Worm (Caenorhabditis elegans) whole organism, L4 larva: ENCODE measurements around the gene nas-31.
A peak's percentile ranks its signal among the peaks of the same experiment; 100 is the strongest.

Experiments
- D1046.2 ChIP-seq: fragments of 200-800 bp; sonication (Bioruptor generic); IDR thresholded peaks from 2 replicates; pipeline ENCODE4 v1.3.6; 2022; ENCODE audit warnings: missing genetic modification characterization, missing compliant biosample characterization
- F49E8.2 ChIP-seq: sonication (generic microtip); optimal IDR thresholded peaks from 2 replicates; lab custom pipeline; 2016; ENCODE audit warnings: missing compliant biosample characterization, mild to moderate bottlenecking, missing genetic modification characterization, borderline replicate concordance
- T20F7.1 ChIP-seq: fragments of 200-800 bp; sonication (Bioruptor generic); optimal IDR thresholded peaks from 2 replicates; lab custom pipeline; 2018; ENCODE audit warnings: mild to moderate bottlenecking, missing genetic modification characterization, missing compliant biosample characterization
- Y75B8A.6 ChIP-seq: fragments of 200-800 bp; sonication (Bioruptor generic); IDR thresholded peaks from 2 replicates; pipeline ENCODE4 v1.3.6; 2022; ENCODE audit warnings: missing genetic modification reagents, missing genetic modification characterization, missing compliant biosample characterization
- attf-4 ChIP-seq: sonication (generic microtip); optimal IDR thresholded peaks from 3 replicates; lab custom pipeline; 2017; ENCODE audit warnings: missing biosample characterization, missing genetic modification characterization
- ceh-20 ChIP-seq: fragments of 200-800 bp; sonication (Bioruptor generic); IDR thresholded peaks from 2 replicates; pipeline ENCODE4 v1.3.6; 2022; ENCODE audit warnings: missing genetic modification reagents, missing genetic modification characterization, missing compliant biosample characterization
- ceh-32 ChIP-seq: sonication (generic microtip); optimal IDR thresholded peaks from 2 replicates; lab custom pipeline; 2016; ENCODE audit warnings: mild to moderate bottlenecking, missing genetic modification characterization, missing compliant biosample characterization; ENCODE audit not compliant: poor library complexity
- ceh-44 ChIP-seq: fragments of 200-800 bp; sonication (Bioruptor generic); IDR thresholded peaks from 2 replicates; pipeline ENCODE4 v1.3.6; 2022; ENCODE audit warnings: missing genetic modification reagents, missing genetic modification characterization, missing compliant biosample characterization
- ceh-62 ChIP-seq: sonication (generic microtip); optimal IDR thresholded peaks from 2 replicates; lab custom pipeline; 2017; ENCODE audit warnings: missing biosample characterization, missing genetic modification characterization
- ces-1 ChIP-seq: fragments of 150-350 bp; sonication (generic microtip); optimal IDR thresholded peaks from 4 replicates; lab custom pipeline; 2014; ENCODE audit warnings: missing biosample characterization, missing genetic modification reagents, missing genetic modification characterization
- cey-2 ChIP-seq: sonication (generic microtip); optimal IDR thresholded peaks from 3 replicates; lab custom pipeline; 2017; ENCODE audit warnings: missing genetic modification characterization, mild to moderate bottlenecking, missing compliant biosample characterization, antibody characterized with exemption, borderline replicate concordance; ENCODE audit not compliant: insufficient read depth
- daf-19 ChIP-seq: fragments of 200-800 bp; sonication (Bioruptor generic); conservative IDR thresholded peaks from 2 replicates; pipeline ENCODE4 v1.3.6; 2022; ENCODE audit warnings: missing genetic modification characterization, missing compliant biosample characterization
- daf-8 ChIP-seq: fragments of 200-800 bp; sonication (Bioruptor generic); IDR thresholded peaks from 2 replicates; pipeline ENCODE4 v1.3.6; 2022; ENCODE audit warnings: missing genetic modification characterization, missing compliant biosample characterization
- dmd-6 ChIP-seq: fragments of 200-800 bp; sonication (Bioruptor generic); IDR thresholded peaks from 2 replicates; pipeline ENCODE4 v1.3.6; 2022; ENCODE audit warnings: missing genetic modification reagents, missing genetic modification characterization, missing compliant biosample characterization
- dpl-1 ChIP-seq: fragments of 150-350 bp; optimal IDR thresholded peaks from 2 replicates; lab custom pipeline; 2014; ENCODE audit warnings: missing biosample characterization, missing genetic modification reagents, missing genetic modification characterization
- dve-1 ChIP-seq: sonication (generic microtip); optimal IDR thresholded peaks from 2 replicates; lab custom pipeline; 2017; ENCODE audit warnings: antibody characterized with exemption, mild to moderate bottlenecking, missing genetic modification characterization, missing compliant biosample characterization; ENCODE audit not compliant: insufficient read depth
- fkh-10 ChIP-seq: fragments of 150-350 bp; optimal IDR thresholded peaks from 2 replicates; lab custom pipeline; 2014; ENCODE audit warnings: missing biosample characterization, missing genetic modification reagents, missing genetic modification characterization
- gei-8 ChIP-seq: fragments of 200-800 bp; sonication (Bioruptor generic); optimal IDR thresholded peaks from 2 replicates; lab custom pipeline; 2018; ENCODE audit warnings: mild to moderate bottlenecking, missing genetic modification characterization, missing compliant biosample characterization
- hif-1 ChIP-seq, 2 experiments: sonication (generic microtip); optimal IDR thresholded peaks; 2 replicates each; lab custom pipeline; 2016 to 2017; ENCODE audit warnings: missing compliant biosample characterization in 2 of 2, missing genetic modification characterization in 2 of 2, missing genetic modification reagents in 2 of 2, missing genotype in 2 of 2, mild to moderate bottlenecking in 1 of 2
- hlh-30 ChIP-seq: sonication (generic microtip); optimal IDR thresholded peaks from 2 replicates; lab custom pipeline; 2017; ENCODE audit warnings: antibody characterized with exemption, mild to moderate bottlenecking, missing genetic modification characterization, missing compliant biosample characterization; ENCODE audit not compliant: insufficient read depth
- lim-7 ChIP-seq: fragments of 200-800 bp; sonication (Bioruptor generic); IDR thresholded peaks from 2 replicates; pipeline ENCODE4 v1.3.6; 2022; ENCODE audit warnings: missing genetic modification characterization, missing compliant biosample characterization
- lin-1 ChIP-seq: fragments of 200-800 bp; sonication (Bioruptor generic); IDR thresholded peaks from 2 replicates; pipeline ENCODE4 v1.3.6; 2022; ENCODE audit warnings: missing genetic modification reagents, missing genetic modification characterization, missing compliant biosample characterization
- lin-13 ChIP-seq: fragments of 150-350 bp; optimal IDR thresholded peaks from 2 replicates; lab custom pipeline; 2014; ENCODE audit warnings: missing biosample characterization, missing genetic modification reagents, missing genetic modification characterization
- lin-29 ChIP-seq: fragments of 200-800 bp; sonication (Bioruptor generic); IDR thresholded peaks from 2 replicates; pipeline ENCODE4 v1.3.6; 2022; ENCODE audit warnings: missing genetic modification reagents, missing genetic modification characterization, missing compliant biosample characterization
- lsy-2 ChIP-seq, 2 experiments: fragments of 150-350 bp in 1 of 2; sonication (generic microtip) in 1 of 2; optimal IDR thresholded peaks; 2 replicates each; lab custom pipeline; 2014 to 2017; ENCODE audit warnings: missing biosample characterization in 2 of 2, missing genetic modification characterization in 2 of 2
- mdl-1 ChIP-seq, 2 experiments: fragments of 150-350 bp in 1 of 2; sonication (generic microtip) in 1 of 2; optimal IDR thresholded peaks; 2 replicates each; lab custom pipeline; 2014 to 2017; ENCODE audit warnings: missing biosample characterization in 2 of 2, missing genetic modification characterization in 2 of 2
- mxl-2 ChIP-seq: fragments of 200-800 bp; sonication (Bioruptor generic); conservative IDR thresholded peaks from 2 replicates; pipeline ENCODE4 v1.3.6; 2022; ENCODE audit warnings: missing genetic modification reagents, missing genetic modification characterization, missing compliant biosample characterization
- nhr-10 ChIP-seq: fragments of 150-350 bp; optimal IDR thresholded peaks from 2 replicates; lab custom pipeline; 2014; ENCODE audit warnings: missing biosample characterization, missing genetic modification characterization
- nhr-102 ChIP-seq: sonication (generic microtip); optimal IDR thresholded peaks from 2 replicates; lab custom pipeline; 2016; ENCODE audit warnings: mild to moderate bottlenecking, missing genetic modification characterization, moderate library complexity, missing compliant biosample characterization
- nhr-237 ChIP-seq: sonication (generic microtip); optimal IDR thresholded peaks from 2 replicates; lab custom pipeline; 2017; ENCODE audit warnings: missing biosample characterization, missing genetic modification characterization
- nhr-25 ChIP-seq: sonication (generic microtip); optimal IDR thresholded peaks from 2 replicates; lab custom pipeline; 2017; ENCODE audit warnings: missing genetic modification characterization, mild to moderate bottlenecking, missing compliant biosample characterization, antibody characterized with exemption, moderate library complexity, borderline replicate concordance; ENCODE audit not compliant: insufficient read depth
- nhr-41 ChIP-seq: fragments of 200-800 bp; sonication (Bioruptor generic); IDR thresholded peaks from 2 replicates; pipeline ENCODE4 v1.3.6; 2022; ENCODE audit warnings: missing genetic modification reagents, missing genetic modification characterization, missing compliant biosample characterization
- nhr-48 ChIP-seq: sonication (generic microtip); optimal IDR thresholded peaks from 2 replicates; lab custom pipeline; 2016; ENCODE audit warnings: mild to moderate bottlenecking, missing genetic modification characterization, missing compliant biosample characterization
- nhr-6 ChIP-seq: fragments of 150-350 bp; optimal IDR thresholded peaks from 2 replicates; lab custom pipeline; 2014; ENCODE audit warnings: missing biosample characterization, missing genetic modification characterization
- nhr-76 ChIP-seq: fragments of 150-350 bp; optimal IDR thresholded peaks from 2 replicates; lab custom pipeline; 2014; ENCODE audit warnings: missing biosample characterization, missing genetic modification characterization
- pha-4 ChIP-seq, 2 experiments: fragments of 150-350 bp in 1 of 2; fragments of 200-800 bp in 1 of 2; sonication (Bioruptor generic) in 1 of 2; IDR thresholded peaks in 1 of 2; optimal IDR thresholded peaks in 1 of 2; 2 replicates each; pipeline versions ENCODE4 v1.3.6 to Lab custom; 2014 to 2022; ENCODE audit warnings: missing genetic modification characterization in 2 of 2, missing genetic modification reagents in 2 of 2, missing biosample characterization in 1 of 2, missing compliant biosample characterization in 1 of 2
- pqm-1 ChIP-seq: sonication (generic microtip); optimal IDR thresholded peaks from 2 replicates; lab custom pipeline; 2017; ENCODE audit warnings: missing biosample characterization, missing genetic modification characterization
- saeg-2 ChIP-seq: fragments of 200-800 bp; sonication (Bioruptor generic); IDR thresholded peaks from 2 replicates; pipeline ENCODE4 v1.3.6; 2022; ENCODE audit warnings: missing genetic modification reagents, missing genetic modification characterization, missing compliant biosample characterization
- sdz-12 ChIP-seq: fragments of 200-800 bp; sonication (Bioruptor generic); optimal IDR thresholded peaks from 2 replicates; lab custom pipeline; 2018; ENCODE audit warnings: mild to moderate bottlenecking, missing genetic modification characterization, missing compliant biosample characterization
- snpc-4 ChIP-seq: fragments of 150-350 bp; optimal IDR thresholded peaks from 2 replicates; lab custom pipeline; 2014; ENCODE audit warnings: missing biosample characterization, missing genetic modification characterization
- tra-1 ChIP-seq: fragments of 200-800 bp; sonication (Bioruptor generic); IDR thresholded peaks from 2 replicates; pipeline ENCODE4 v1.3.6; 2022; ENCODE audit warnings: missing genetic modification reagents, missing genetic modification characterization, missing compliant biosample characterization
- unc-130 ChIP-seq: sonication (generic microtip); optimal IDR thresholded peaks from 2 replicates; lab custom pipeline; 2016; ENCODE audit warnings: missing genetic modification reagents, missing genetic modification characterization, missing compliant biosample characterization
- zfp-3 ChIP-seq: fragments of 200-800 bp; sonication (Bioruptor generic); conservative IDR thresholded peaks from 2 replicates; pipeline ENCODE4 v1.3.6; 2022; ENCODE audit warnings: missing genetic modification reagents, missing genetic modification characterization, missing compliant biosample characterization
- ztf-7 ChIP-seq: fragments of 150-350 bp; optimal IDR thresholded peaks from 2 replicates; lab custom pipeline; 2014; ENCODE audit warnings: missing biosample characterization, missing genetic modification characterization

The nas-31 gene

DNA sequence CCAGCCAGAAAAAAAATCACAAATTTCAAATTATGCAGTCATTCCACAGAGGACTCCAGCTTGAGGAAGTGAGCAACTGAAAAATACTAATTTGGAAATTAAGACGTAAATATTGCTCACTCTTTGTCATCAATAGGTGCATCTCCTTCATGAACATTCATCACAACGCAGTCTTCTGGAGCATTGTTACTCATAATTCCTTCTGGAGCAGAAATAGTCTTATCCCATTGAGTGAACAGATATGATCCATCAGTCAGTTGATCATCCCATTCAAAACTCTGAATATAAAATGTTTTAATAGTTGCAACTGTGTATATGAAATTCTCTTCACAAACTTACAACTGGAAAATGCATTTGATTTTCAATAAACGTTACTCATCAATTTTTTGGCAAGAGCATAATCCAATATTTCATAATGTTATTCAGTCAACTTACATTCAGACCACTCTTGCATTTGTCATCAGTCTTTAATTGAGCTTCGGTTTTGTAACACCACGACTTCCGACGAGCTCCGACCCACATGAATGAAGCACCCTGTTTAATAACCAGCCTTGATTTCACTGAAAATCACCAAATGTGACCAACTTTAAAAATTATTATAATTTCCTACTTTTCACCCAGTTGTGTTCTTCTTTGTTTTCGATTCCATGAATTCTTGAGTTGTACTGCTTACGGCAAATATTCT, 32.0 kb upstream of the nas-31 start (continued):
- TF ChIP-seq zfp-3 (GFP tag; lab: Robert Waterston, UW) (peak; percentile 95), fkh-10 (GFP tag; lab: Kevin White, UChicago) (no peak), sdz-12 (GFP tag; lab: Kevin White, UChicago) (peak; percentile 59), lin-29 (GFP tag; lab: Robert Waterston, UW) (no peak), pha-4 (GFP tag; IDR thresholded peaks at IDR 0.05; lab: Robert Waterston, UW) (no peak), pha-4 (tag; optimal IDR thresholded peaks at IDR 0.05; lab: Kevin White, UChicago) (no peak), nhr-237 (tag; lab: Kevin White, UChicago) (no peak), dve-1 (tag; lab: Kevin White, UChicago) (peak; percentile 42), daf-19 (GFP tag; lab: Robert Waterston, UW) (no peak), nhr-41 (GFP tag; lab: Robert Waterston, UW) (no peak), pqm-1 (no peak), ceh-44 (GFP tag; lab: Robert Waterston, UW) (no peak), nhr-48 (tag; lab: Kevin White, UChicago) (no peak), attf-4 (tag; lab: Kevin White, UChicago) (no peak), ceh-62 (tag; lab: Kevin White, UChicago) (no peak), gei-8 (GFP tag; lab: Kevin White, UChicago) (no peak), F49E8.2 (tag; lab: Kevin White, UChicago) (no peak)

DNA sequence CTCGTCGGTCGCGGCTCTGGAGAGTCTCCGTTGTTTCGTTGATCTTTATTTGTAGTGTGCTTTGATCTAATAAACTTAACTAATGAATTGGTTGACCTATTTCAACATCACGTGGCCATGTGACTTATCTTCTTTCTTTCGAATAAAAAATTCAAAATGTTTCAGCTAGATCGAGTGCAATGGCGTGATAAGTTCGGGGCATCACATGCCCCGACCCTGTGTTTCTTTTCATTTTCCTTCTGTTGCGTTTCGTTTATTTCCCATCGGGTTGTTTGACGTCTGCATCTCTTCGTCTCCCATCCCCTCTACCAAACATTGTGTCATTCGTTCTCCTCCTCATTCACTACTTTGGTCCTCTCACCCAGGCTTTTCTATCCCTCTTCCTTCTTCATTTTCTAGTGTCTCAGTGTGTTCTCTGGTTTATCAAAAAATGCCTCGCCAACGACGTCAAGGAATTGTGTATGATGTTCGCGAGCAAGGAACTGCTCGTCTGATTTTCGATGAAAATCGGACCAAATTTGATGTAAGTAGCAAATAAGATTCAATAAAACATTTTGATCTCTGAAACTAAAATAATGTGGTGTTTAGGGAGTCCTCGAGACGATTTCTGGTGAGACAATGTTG, 30.1 kb upstream of the nas-31 start, which contains the start of gene F17C11.4:
TSS of gene F17C11.4 (plus strand) at position 206 of the 624 bp plus-strand sequence.
- TF ChIP-seq lin-1 (GFP tag; lab: Robert Waterston, UW) (peak; percentile 44; the same call in 1 of the 2 replicates), hlh-30 (tag; lab: Kevin White, UChicago) (peak; percentile 96), dmd-6 (peak; percentile 89), lin-13 (GFP tag; lab: Kevin White, UChicago) (no peak), lim-7 (GFP tag; lab: Robert Waterston, UW) (no peak), Y75B8A.6 (peak; percentile 47; the same call in 1 of the 2 replicates), mdl-1 (tag; optimal IDR thresholded peaks at IDR 0.05; lab: Kevin White, UChicago) (peak in 1 of 2 experiments; percentile 87), pqm-1 (no peak), fkh-10 (GFP tag; lab: Kevin White, UChicago) (peak; percentile 69), dpl-1 (peak; percentile 38), T20F7.1 (peak; percentile 64), tra-1 (GFP tag; lab: Robert Waterston, UW) (peak; percentile 65; the same call in 1 of the 2 replicates), ces-1 (GFP tag; lab: Kevin White, UChicago) (no peak), hif-1 (tag; optimal IDR thresholded peaks at IDR 0.05; lab: Kevin White, UChicago) (peak; percentile 41 to 74), nhr-10 (no peak), unc-130 (GFP tag; lab: Kevin White, UChicago) (no peak), ceh-20 (GFP tag; lab: Robert Waterston, UW) (0 out of 2 replicates have a peak, but pooled peaks have one; percentile 12), snpc-4 (no peak), nhr-25 (tag; lab: Kevin White, UChicago) (peak; percentile 89), D1046.2 (GFP tag; lab: Robert Waterston, UW) (0 out of 2 replicates have a peak, but pooled peaks have one; percentile 12), saeg-2 (GFP tag; lab: Robert Waterston, UW) (peak; percentile 39; the same call in 1 of the 2 replicates), cey-2 (tag; lab: Kevin White, UChicago) (peak; percentile 6), lsy-2 (tag; optimal IDR thresholded peaks at IDR 0.05; lab: Kevin White, UChicago) (peak; percentile 60 to 77), daf-8 (GFP tag; lab: Robert Waterston, UW) (no peak), daf-19 (GFP tag; lab: Robert Waterston, UW) (no peak), ceh-32 (tag; lab: Kevin White, UChicago) (peak; percentile 52), nhr-48 (tag; lab: Kevin White, UChicago) (peak; percentile 84), nhr-76 (tag; lab: Kevin White, UChicago) (peak; percentile 62), nhr-6 (tag; lab: Kevin White, UChicago) (peak; percentile 33), dve-1 (tag; lab: Kevin White, UChicago) (peak; percentile 74), mxl-2 (GFP tag; lab: Robert Waterston, UW) (peak; percentile 60; the same call in 1 of the 2 replicates), zfp-3 (GFP tag; lab: Robert Waterston, UW) (peak; percentile 57; the same call in 1 of the 2 replicates), nhr-102 (tag; lab: Kevin White, UChicago) (peak; percentile 6), ztf-7 (tag; lab: Kevin White, UChicago) (no peak)
